Fruit fly (Drosophila melanogaster) S2 (cell line): ENCODE results near the gene Myb.

Source experiments
- CG8478 ChIP-seq: fragments of >200 bp; optimal IDR thresholded peaks from 2 replicates; lab custom pipeline; 2018
- CTCF ChIP-seq, 2 experiments: fragments of >200 bp; optimal IDR thresholded peaks; 2 replicates each; lab custom pipeline; 2018

- TF ChIP-seq CG8478 (no peak), CTCF (optimal IDR thresholded peaks at IDR 0.05; lab: Kevin White, UChicago) (no peak)
Observed at dm6 chrX:15869843-15870242, 12.2 kb upstream of the Myb start, which contains the start of gene CG16952.
